Worm (Caenorhabditis elegans) whole organism, L4 larva: Measurements from ENCODE around the gene pkc-3.

Experiments
- F37D6.2 ChIP-seq: sonication (generic microtip); optimal IDR thresholded peaks from 2 replicates; lab custom pipeline; 2016; ENCODE audit warnings: mild to moderate bottlenecking, missing genetic modification characterization, missing compliant biosample characterization
- F49E8.2 ChIP-seq: sonication (generic microtip); optimal IDR thresholded peaks from 2 replicates; lab custom pipeline; 2016; ENCODE audit warnings: missing compliant biosample characterization, mild to moderate bottlenecking, missing genetic modification characterization, borderline replicate concordance
- T26A8.4 ChIP-seq: fragments of 200-800 bp; sonication (Bioruptor generic); IDR thresholded peaks from 2 replicates; pipeline ENCODE4 v1.3.6; 2022; ENCODE audit warnings: missing genetic modification characterization, missing compliant biosample characterization
- Y75B8A.6 ChIP-seq: fragments of 200-800 bp; sonication (Bioruptor generic); IDR thresholded peaks from 2 replicates; pipeline ENCODE4 v1.3.6; 2022; ENCODE audit warnings: missing genetic modification reagents, missing genetic modification characterization, missing compliant biosample characterization
- aha-1 ChIP-seq: fragments of 150-350 bp; peaks from one replicate; lab custom pipeline; 2014; ENCODE audit warnings: missing biosample characterization, missing genetic modification characterization
- aly-2 ChIP-seq: sonication (generic microtip); optimal IDR thresholded peaks from 2 replicates; lab custom pipeline; 2018; ENCODE audit warnings: missing biosample characterization, missing genetic modification characterization
- ceh-62 ChIP-seq: sonication (generic microtip); optimal IDR thresholded peaks from 2 replicates; lab custom pipeline; 2017; ENCODE audit warnings: missing biosample characterization, missing genetic modification characterization
- daf-16 ChIP-seq, 3 experiments: sonication (generic microtip); optimal IDR thresholded peaks; 2 replicates each; lab custom pipeline; 2016 to 2017; ENCODE audit warnings: missing genetic modification characterization in 3 of 3, missing genetic modification reagents in 3 of 3, mild to moderate bottlenecking in 2 of 3, missing compliant biosample characterization in 2 of 3, missing biosample characterization in 1 of 3, moderate library complexity in 1 of 3
- daf-8 ChIP-seq: fragments of 200-800 bp; sonication (Bioruptor generic); IDR thresholded peaks from 2 replicates; pipeline ENCODE4 v1.3.6; 2022; ENCODE audit warnings: missing genetic modification characterization, missing compliant biosample characterization
- dpl-1 ChIP-seq: fragments of 150-350 bp; optimal IDR thresholded peaks from 2 replicates; lab custom pipeline; 2014; ENCODE audit warnings: missing biosample characterization, missing genetic modification reagents, missing genetic modification characterization
- egl-43 ChIP-seq: fragments of 200-800 bp; sonication (Bioruptor generic); IDR thresholded peaks from 2 replicates; pipeline ENCODE4 v1.3.6; 2022; ENCODE audit warnings: missing genetic modification reagents, missing genetic modification characterization, missing compliant biosample characterization
- gei-8 ChIP-seq: fragments of 200-800 bp; sonication (Bioruptor generic); optimal IDR thresholded peaks from 2 replicates; lab custom pipeline; 2018; ENCODE audit warnings: mild to moderate bottlenecking, missing genetic modification characterization, missing compliant biosample characterization
- hif-1 ChIP-seq, 2 experiments: sonication (generic microtip); optimal IDR thresholded peaks; 2 replicates each; lab custom pipeline; 2016 to 2017; ENCODE audit warnings: missing compliant biosample characterization in 2 of 2, missing genetic modification characterization in 2 of 2, missing genetic modification reagents in 2 of 2, missing genotype in 2 of 2, mild to moderate bottlenecking in 1 of 2
- hlh-11 ChIP-seq: fragments of 200-800 bp; sonication (Bioruptor generic); optimal IDR thresholded peaks from 2 replicates; lab custom pipeline; 2018; ENCODE audit warnings: mild to moderate bottlenecking, missing genetic modification characterization, missing compliant biosample characterization
- hlh-30 ChIP-seq: sonication (generic microtip); optimal IDR thresholded peaks from 2 replicates; lab custom pipeline; 2017; ENCODE audit warnings: antibody characterized with exemption, mild to moderate bottlenecking, missing genetic modification characterization, missing compliant biosample characterization; ENCODE audit not compliant: insufficient read depth
- lin-38 ChIP-seq: fragments of 200-800 bp; sonication (Bioruptor generic); IDR thresholded peaks from 2 replicates; pipeline ENCODE4 v1.3.6; 2022; ENCODE audit warnings: missing genetic modification reagents, missing genetic modification characterization, missing compliant biosample characterization
- lin-39 ChIP-seq: fragments of 150-350 bp; optimal IDR thresholded peaks from 2 replicates; lab custom pipeline; 2014; ENCODE audit warnings: missing biosample characterization, missing genetic modification reagents, missing genetic modification characterization
- lsy-2 ChIP-seq, 2 experiments: fragments of 150-350 bp in 1 of 2; sonication (generic microtip) in 1 of 2; optimal IDR thresholded peaks; 2 replicates each; lab custom pipeline; 2014 to 2017; ENCODE audit warnings: missing biosample characterization in 2 of 2, missing genetic modification characterization in 2 of 2
- madf-5 ChIP-seq, 2 experiments: fragments of 200-800 bp; sonication (Bioruptor generic); IDR thresholded peaks; 2 replicates each; pipeline ENCODE4 v1.3.6; 2022; ENCODE audit warnings: missing compliant biosample characterization in 2 of 2, missing genetic modification characterization in 2 of 2
- mep-1 ChIP-seq: fragments of 150-350 bp; sonication (generic microtip); optimal IDR thresholded peaks from 3 replicates; lab custom pipeline; 2014; ENCODE audit warnings: missing biosample characterization, missing genetic modification characterization
- mes-2 ChIP-seq: sonication (generic microtip); optimal IDR thresholded peaks from 2 replicates; lab custom pipeline; 2016; ENCODE audit warnings: missing genotype, mild to moderate bottlenecking, missing genetic modification characterization, missing compliant biosample characterization; ENCODE audit not compliant: poor library complexity, severe bottlenecking
- mxl-2 ChIP-seq: fragments of 200-800 bp; sonication (Bioruptor generic); conservative IDR thresholded peaks from 2 replicates; pipeline ENCODE4 v1.3.6; 2022; ENCODE audit warnings: missing genetic modification reagents, missing genetic modification characterization, missing compliant biosample characterization
- mxl-3 ChIP-seq: fragments of 200-800 bp; sonication (Bioruptor generic); optimal IDR thresholded peaks from 2 replicates; lab custom pipeline; 2018; ENCODE audit warnings: mild to moderate bottlenecking, missing genetic modification characterization, missing compliant biosample characterization
- nhr-11 ChIP-seq: fragments of 150-350 bp; optimal IDR thresholded peaks from 2 replicates; lab custom pipeline; 2014; ENCODE audit warnings: missing biosample characterization, missing genetic modification characterization
- nhr-111 ChIP-seq: fragments of 200-800 bp; sonication (Bioruptor generic); optimal IDR thresholded peaks from 2 replicates; lab custom pipeline; 2018; ENCODE audit warnings: mild to moderate bottlenecking, missing genetic modification characterization, missing compliant biosample characterization
- nhr-28 ChIP-seq: fragments of 150-350 bp; optimal IDR thresholded peaks from 2 replicates; lab custom pipeline; 2014; ENCODE audit warnings: missing biosample characterization, missing genetic modification characterization
- pha-4 ChIP-seq, 2 experiments: fragments of 150-350 bp in 1 of 2; fragments of 200-800 bp in 1 of 2; sonication (Bioruptor generic) in 1 of 2; IDR thresholded peaks in 1 of 2; optimal IDR thresholded peaks in 1 of 2; 2 replicates each; pipeline versions ENCODE4 v1.3.6 to Lab custom; 2014 to 2022; ENCODE audit warnings: missing genetic modification characterization in 2 of 2, missing genetic modification reagents in 2 of 2, missing biosample characterization in 1 of 2, missing compliant biosample characterization in 1 of 2
- rbr-2 ChIP-seq: sonication (generic microtip); optimal IDR thresholded peaks from 2 replicates; lab custom pipeline; 2016; ENCODE audit warnings: missing genotype, missing genetic modification characterization, missing compliant biosample characterization
- saeg-2 ChIP-seq: fragments of 200-800 bp; sonication (Bioruptor generic); IDR thresholded peaks from 2 replicates; pipeline ENCODE4 v1.3.6; 2022; ENCODE audit warnings: missing genetic modification reagents, missing genetic modification characterization, missing compliant biosample characterization
- sdz-12 ChIP-seq: fragments of 200-800 bp; sonication (Bioruptor generic); optimal IDR thresholded peaks from 2 replicates; lab custom pipeline; 2018; ENCODE audit warnings: mild to moderate bottlenecking, missing genetic modification characterization, missing compliant biosample characterization
- snpc-1.2 ChIP-seq: fragments of 200-800 bp; sonication (Bioruptor generic); IDR thresholded peaks from 2 replicates; pipeline ENCODE4 v1.3.6; 2022; ENCODE audit warnings: missing genetic modification reagents, missing genetic modification characterization, missing compliant biosample characterization
- spr-1 ChIP-seq: sonication (generic microtip); optimal IDR thresholded peaks from 2 replicates; lab custom pipeline; 2016; ENCODE audit warnings: mild to moderate bottlenecking, missing genetic modification characterization, missing compliant biosample characterization
- spr-3 ChIP-seq: fragments of 200-800 bp; sonication (Bioruptor generic); optimal IDR thresholded peaks from 2 replicates; lab custom pipeline; 2018; ENCODE audit warnings: mild to moderate bottlenecking, missing genetic modification characterization, missing compliant biosample characterization
- tag-97 ChIP-seq: fragments of 200-800 bp; sonication (Bioruptor generic); IDR thresholded peaks from 2 replicates; pipeline ENCODE4 v1.3.6; 2022; ENCODE audit warnings: missing genetic modification characterization, missing compliant biosample characterization
- unc-39 ChIP-seq: sonication (generic microtip); optimal IDR thresholded peaks from 2 replicates; lab custom pipeline; 2017; ENCODE audit warnings: missing biosample characterization, missing genetic modification characterization
- unc-62 ChIP-seq, 3 experiments: fragments of 150-350 bp in 1 of 3; sonication (generic microtip); optimal IDR thresholded peaks in 2 of 3; peaks in 1 of 3; 1 replicate in 1 of 3; 2 replicates in 2 of 3; lab custom pipeline; 2014 to 2017; ENCODE audit warnings: missing biosample characterization in 3 of 3, missing genetic modification characterization in 3 of 3, missing genetic modification reagents in 3 of 3, missing genotype in 1 of 3
- zag-1 ChIP-seq: fragments of 150-350 bp; optimal IDR thresholded peaks from 2 replicates; lab custom pipeline; 2014; ENCODE audit warnings: missing biosample characterization, missing genetic modification characterization
- ztf-7 ChIP-seq: fragments of 150-350 bp; optimal IDR thresholded peaks from 2 replicates; lab custom pipeline; 2014; ENCODE audit warnings: missing biosample characterization, missing genetic modification characterization

pkc-3 gene

DNA sequence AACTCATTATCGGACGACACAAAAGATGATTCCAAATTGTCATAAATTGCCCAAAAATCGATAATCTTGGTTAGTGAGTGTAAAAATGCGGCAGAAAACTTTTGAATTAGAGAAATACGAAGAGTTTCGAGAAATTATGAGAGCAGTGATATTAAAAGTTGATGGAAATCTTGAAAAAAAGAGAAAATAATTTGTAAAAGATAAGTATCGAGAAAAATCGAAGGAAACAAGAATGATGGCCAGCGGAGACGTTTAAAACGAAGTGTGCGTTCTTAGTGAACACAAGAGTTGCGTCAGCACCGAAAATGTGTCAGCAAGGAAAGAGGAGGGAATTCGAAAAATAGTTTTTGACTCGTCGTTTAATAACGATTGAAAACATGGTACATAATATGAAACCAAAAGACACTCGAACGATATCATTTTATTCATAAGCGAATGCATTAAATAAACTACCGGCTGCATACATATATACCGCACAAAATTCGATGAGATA, 10.1 kb downstream of the pkc-3 start, which contains the start of gene ndx-6 (continued):
- TF ChIP-seq nhr-11 (tag; lab: Kevin White, UChicago) = peak; percentile 71
- no peak for TF ChIP-seq gei-8 (GFP tag; lab: Kevin White, UChicago)
- TF ChIP-seq daf-8 (GFP tag; lab: Robert Waterston, UW) = no peak
- TF ChIP-seq mxl-2 (GFP tag; lab: Robert Waterston, UW) = no peak
- TF ChIP-seq F49E8.2 (tag; lab: Kevin White, UChicago) = no peak
- peak; percentile 72 for TF ChIP-seq hlh-11
- TF ChIP-seq unc-62 (GFP tag; optimal IDR thresholded peaks at IDR 0.05 in 1 of 2; lab: Kevin White, UChicago) = peak in 1 of 2 experiments; percentile 89
- TF ChIP-seq unc-62 (tag; optimal IDR thresholded peaks at IDR 0.05; lab: Kevin White, UChicago) = no peak
- TF ChIP-seq, all 104 proteins: peak for 46

DNA sequence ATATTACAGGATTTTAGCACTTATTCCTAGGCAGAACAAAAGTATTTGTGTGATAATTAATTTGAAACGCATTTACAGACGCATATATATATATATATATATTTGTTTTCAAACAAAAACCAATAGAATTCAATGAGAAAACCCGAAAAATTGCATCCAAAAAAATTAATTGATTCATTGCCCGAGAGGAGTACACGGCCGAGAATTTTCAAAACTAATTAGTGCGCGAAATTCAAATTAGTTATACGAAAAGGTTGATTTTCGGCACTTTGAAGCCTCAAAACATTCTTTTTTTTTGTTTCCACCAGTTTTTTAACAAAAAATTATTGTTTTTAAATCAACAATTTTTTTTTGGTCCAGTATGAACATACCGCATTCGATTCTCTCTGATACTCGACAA, 11.6 kb downstream of the pkc-3 start:
- TF ChIP-seq sdz-12 (GFP tag; lab: Kevin White, UChicago) (no peak), lin-38 (no peak), nhr-111 (GFP tag; lab: Kevin White, UChicago) (no peak), hif-1 (tag; optimal IDR thresholded peaks at IDR 0.05; lab: Kevin White, UChicago) (no peak), dpl-1 (GFP tag; lab: Kevin White, UChicago) (peak; percentile 55)

DNA sequence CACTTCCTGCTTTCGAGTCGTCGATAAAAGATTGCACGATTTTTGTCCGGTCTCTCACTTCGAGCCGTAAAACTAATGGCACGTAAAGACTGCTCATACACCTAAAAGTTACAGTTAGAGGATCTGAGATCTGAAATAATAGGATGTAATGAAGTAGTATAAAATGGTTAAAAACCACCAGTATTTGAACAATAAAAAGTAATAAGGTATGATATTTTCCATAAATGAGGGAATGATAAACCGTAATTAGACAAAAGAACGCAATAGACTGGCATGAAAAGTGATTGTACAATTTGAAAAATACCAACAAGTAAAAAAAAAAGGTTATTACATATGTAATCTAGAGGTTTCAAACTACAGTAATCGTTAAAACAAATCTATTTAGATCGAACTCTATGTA, 13.3 kb downstream of the pkc-3 start, which contains the start of gene brap-2:
Gene brap-2 (minus strand): TSS at position 101 of the 400 bp plus-strand sequence.
- TF ChIP-seq zag-1 (tag; lab: Kevin White, UChicago) (no peak), aha-1 (peak; percentile 11)

DNA sequence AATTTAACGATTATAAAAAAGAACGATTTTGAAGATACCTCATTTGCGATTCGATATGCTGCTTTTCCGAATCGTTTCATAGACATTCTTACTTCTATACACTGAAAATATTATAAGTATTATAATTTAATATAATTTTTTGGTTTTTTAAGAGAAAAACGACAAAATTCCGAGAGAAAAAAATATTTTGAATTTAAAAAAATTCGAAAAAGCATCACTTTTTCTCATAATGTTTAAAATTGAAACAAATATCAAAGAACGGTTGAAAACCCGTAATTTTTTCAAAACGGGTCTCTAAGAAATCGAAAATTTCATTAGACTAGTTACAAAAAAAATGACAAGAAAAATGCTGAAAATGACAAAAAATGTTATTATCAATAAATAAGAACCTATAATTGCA, 15.8 kb downstream of the pkc-3 start, which contains the start of gene pink-1:
Gene pink-1 (minus strand): TSS at position 101 of the 400 bp plus-strand sequence.
- TF ChIP-seq lsy-2 (tag; optimal IDR thresholded peaks at IDR 0.05; lab: Kevin White, UChicago) (no peak), lin-38 (0 out of 2 replicates have a peak, but pooled peaks have one; percentile 17)
- TF ChIP-seq, all 104 proteins: peak for 1

DNA sequence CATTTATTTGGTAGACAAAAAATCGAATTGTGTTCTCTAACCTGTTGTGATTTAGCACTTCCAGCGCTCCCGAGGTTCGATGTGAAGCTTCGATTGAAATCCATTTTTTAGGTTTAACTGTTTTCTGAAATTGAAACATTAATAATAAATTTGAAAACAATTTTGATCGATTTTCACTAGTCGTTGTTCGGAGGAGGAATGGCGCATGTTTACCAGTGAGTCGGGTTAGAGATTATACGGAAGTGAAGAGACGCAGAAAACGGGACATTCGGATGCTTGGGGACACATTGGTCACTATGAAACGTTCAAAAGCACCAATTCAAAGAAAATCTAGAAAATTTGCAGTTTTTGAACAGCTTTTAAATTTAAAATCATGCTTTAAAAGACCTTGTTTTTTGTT, 19.0 kb downstream of the pkc-3 start, which contains the start of gene fbxl-3:
Gene fbxl-3 (minus strand): TSS at position 124 of the 400 bp plus-strand sequence.
- TF ChIP-seq tag-97 (GFP tag; lab: Robert Waterston, UW) (no peak), egl-43 (GFP tag; lab: Robert Waterston, UW) (no peak), daf-16 (GFP tag; optimal IDR thresholded peaks at IDR 0.05; lab: Kevin White, UChicago) (no peak), daf-16 (tag; optimal IDR thresholded peaks at IDR 0.05; lab: Kevin White, UChicago) (peak; percentile 61), mxl-3 (GFP tag; lab: Kevin White, UChicago) (no peak), aly-2 (no peak), hlh-11 (peak; percentile 11), nhr-28 (peak; percentile 2)

DNA sequence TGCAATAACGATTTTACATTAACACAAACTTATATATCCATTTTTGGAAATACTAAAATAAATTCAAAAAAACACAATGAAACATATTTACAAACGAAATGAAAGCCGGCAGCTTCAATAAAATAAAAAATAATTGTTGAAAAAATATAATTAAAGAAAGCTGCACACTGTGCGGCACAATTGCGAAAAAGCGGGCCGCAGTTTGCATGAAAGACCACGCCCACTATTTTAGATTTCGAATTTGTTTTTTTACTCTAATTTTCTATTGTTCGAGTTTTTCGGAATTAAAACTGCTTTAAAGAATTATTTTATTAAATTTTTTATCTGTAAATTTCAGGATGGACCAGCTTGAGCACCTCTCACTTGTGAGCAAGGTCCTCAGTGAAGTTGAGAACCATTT, 19.4 kb downstream of the pkc-3 start, which contains the start of gene mog-5:
Gene mog-5 (plus strand): TSS at position 338 of the 400 bp plus-strand sequence.
- no peak for TF ChIP-seq ceh-62 (tag; lab: Kevin White, UChicago)
- TF ChIP-seq snpc-1.2 (GFP tag; lab: Robert Waterston, UW) = no peak
- no peak for TF ChIP-seq tag-97 (GFP tag; lab: Robert Waterston, UW)
- TF ChIP-seq saeg-2 (GFP tag; lab: Robert Waterston, UW) = no peak
- no peak for TF ChIP-seq lin-39
- no peak for TF ChIP-seq unc-39
- no peak for TF ChIP-seq sdz-12 (GFP tag; lab: Kevin White, UChicago)
- TF ChIP-seq dpl-1 (GFP tag; lab: Kevin White, UChicago) = peak; percentile 26
- TF ChIP-seq T26A8.4 (GFP tag; lab: Robert Waterston, UW) = no peak
- no peak for TF ChIP-seq spr-3 (GFP tag; lab: Kevin White, UChicago)
- TF ChIP-seq mes-2 (tag; lab: Kevin White, UChicago) = peak; percentile 77
- TF ChIP-seq unc-62 (GFP tag; optimal IDR thresholded peaks at IDR 0.05 in 1 of 2; lab: Kevin White, UChicago) = no peak
- TF ChIP-seq unc-62 (tag; optimal IDR thresholded peaks at IDR 0.05; lab: Kevin White, UChicago) = no peak
- no peak for TF ChIP-seq Y75B8A.6 (GFP tag; lab: Robert Waterston, UW)
- TF ChIP-seq spr-1 (tag; lab: Kevin White, UChicago) = no peak
- TF ChIP-seq hlh-30 (tag; lab: Kevin White, UChicago) = peak; percentile 23
- no peak for TF ChIP-seq mxl-3 (GFP tag; lab: Kevin White, UChicago)
- no peak for TF ChIP-seq ztf-7 (tag; lab: Kevin White, UChicago)
- no peak for TF ChIP-seq pha-4 (GFP tag; IDR thresholded peaks at IDR 0.05; lab: Robert Waterston, UW)
- TF ChIP-seq pha-4 (tag; optimal IDR thresholded peaks at IDR 0.05; lab: Kevin White, UChicago) = peak; percentile 25
- no peak for TF ChIP-seq madf-5 (GFP tag; IDR thresholded peaks at IDR 0.05; lab: Robert Waterston, UW)
- TF ChIP-seq F37D6.2 (tag; lab: Kevin White, UChicago) = no peak
- TF ChIP-seq mep-1 = no peak
- peak; percentile 40; the same call in 1 of the 2 replicates for TF ChIP-seq lin-38
- no peak for TF ChIP-seq rbr-2 (tag; lab: Kevin White, UChicago)
- no peak for TF ChIP-seq F49E8.2 (tag; lab: Kevin White, UChicago)
